Worm (Caenorhabditis elegans): ENCODE measurements around the gene sri-66.

The sri-66 gene

ce11 chrV:17075900-17076299 is 15.8 kb downstream of the sri-66 start, which contains the start of gene str-125:
TSS of gene str-125 (minus strand) at chrV:17076000.
- no peak for TF ChIP-seq tab-1 (GFP tag; IDR thresholded peaks at IDR 0.05)
- TF ChIP-seq klf-2 (GFP tag; conservative IDR thresholded peaks at IDR 0.05) = no peak
- TF ChIP-seq ztf-29 (GFP tag; IDR thresholded peaks at IDR 0.05) = no peak
- TF ChIP-seq ref-1 (GFP tag; conservative IDR thresholded peaks at IDR 0.05) = no peak
- no peak for TF ChIP-seq cog-1 (tag; optimal IDR thresholded peaks at IDR 0.05)
- TF ChIP-seq flt-1 (GFP tag; IDR thresholded peaks at IDR 0.05) = no peak
- no peak for TF ChIP-seq T22C8.4 (GFP tag; IDR thresholded peaks at IDR 0.05)
- no peak for TF ChIP-seq ztf-23 (GFP tag; IDR thresholded peaks at IDR 0.05)
- TF ChIP-seq med-1 (GFP tag; optimal IDR thresholded peaks at IDR 0.05; ENCODE audit: insufficient read depth) = no peak

- TF ChIP-seq ref-1 (GFP tag; conservative IDR thresholded peaks at IDR 0.05) (no peak), tab-1 (GFP tag; IDR thresholded peaks at IDR 0.05) (no peak)
These were observed 17.8 kb downstream of the sri-66 start, which contains the start of gene T05E12.3 for ce11 chrV:17077889-17078288. TSS of gene T05E12.3 (minus strand) at chrV:17077989.

- TF ChIP-seq flt-1 (GFP tag; IDR thresholded peaks at IDR 0.05) (no peak), klf-2 (GFP tag; conservative IDR thresholded peaks at IDR 0.05) (no peak), ref-1 (GFP tag; conservative IDR thresholded peaks at IDR 0.05) (no peak), cog-1 (tag; optimal IDR thresholded peaks at IDR 0.05) (no peak), ztf-23 (GFP tag; IDR thresholded peaks at IDR 0.05) (no peak), med-1 (GFP tag; optimal IDR thresholded peaks at IDR 0.05; ENCODE audit: insufficient read depth) (no peak), T22C8.4 (GFP tag; IDR thresholded peaks at IDR 0.05) (no peak)
These were observed 19.7 kb downstream of the sri-66 start, which contains the start of gene srw-20 for ce11 chrV:17079795-17080194. TSS of gene srw-20 (minus strand) at chrV:17079895.

- TF ChIP-seq klf-2 (GFP tag; conservative IDR thresholded peaks at IDR 0.05) = no peak
- TF ChIP-seq tab-1 (GFP tag; IDR thresholded peaks at IDR 0.05) = no peak
- no peak for TF ChIP-seq flt-1 (GFP tag; IDR thresholded peaks at IDR 0.05)
- no peak for TF ChIP-seq cog-1 (tag; optimal IDR thresholded peaks at IDR 0.05)
- TF ChIP-seq ref-1 (GFP tag; conservative IDR thresholded peaks at IDR 0.05) = no peak
- no peak for TF ChIP-seq ztf-23 (GFP tag; IDR thresholded peaks at IDR 0.05)
- no peak for TF ChIP-seq med-1 (GFP tag; optimal IDR thresholded peaks at IDR 0.05; ENCODE audit: insufficient read depth)
- TF ChIP-seq ztf-29 (GFP tag; IDR thresholded peaks at IDR 0.05) = no peak
- TF ChIP-seq T22C8.4 (GFP tag; IDR thresholded peaks at IDR 0.05) = no peak
These were observed 22.6 kb downstream of the sri-66 start, which contains the start of gene T05E12.9 for ce11 chrV:17082718-17083117. TSS of gene T05E12.9 (minus strand) at chrV:17082818.

ce11 chrV:17089342-17089741 is 29.3 kb downstream of the sri-66 start, which contains the start of gene T05E12.6:
TSS of gene T05E12.6 (minus strand) at chrV:17089442.
- TF ChIP-seq klf-2 (GFP tag; conservative IDR thresholded peaks at IDR 0.05) (no peak), ref-1 (GFP tag; conservative IDR thresholded peaks at IDR 0.05) (no peak), ztf-23 (GFP tag; IDR thresholded peaks at IDR 0.05) (no peak), ztf-29 (GFP tag; IDR thresholded peaks at IDR 0.05) (no peak), med-1 (GFP tag; optimal IDR thresholded peaks at IDR 0.05; ENCODE audit: insufficient read depth) (no peak), cog-1 (tag; optimal IDR thresholded peaks at IDR 0.05) (no peak), T22C8.4 (GFP tag; IDR thresholded peaks at IDR 0.05) (no peak), flt-1 (GFP tag; IDR thresholded peaks at IDR 0.05) (no peak), tab-1 (GFP tag; IDR thresholded peaks at IDR 0.05) (no peak)

ce11 chrV:17089931-17090429 is 29.9 kb downstream of the sri-66 start, which contains the start of gene srh-237:
TSS of gene srh-237 (plus strand) at chrV:17090379.
- TF ChIP-seq ref-1 (GFP tag; conservative IDR thresholded peaks at IDR 0.05) (no peak), ztf-23 (GFP tag; IDR thresholded peaks at IDR 0.05) (no peak)

- TF ChIP-seq med-1 (GFP tag; optimal IDR thresholded peaks at IDR 0.05; ENCODE audit: insufficient read depth) (no peak), klf-2 (GFP tag; conservative IDR thresholded peaks at IDR 0.05) (no peak), T22C8.4 (GFP tag; IDR thresholded peaks at IDR 0.05) (no peak), flt-1 (GFP tag; IDR thresholded peaks at IDR 0.05) (no peak), tab-1 (GFP tag; IDR thresholded peaks at IDR 0.05) (no peak), ztf-29 (GFP tag; IDR thresholded peaks at IDR 0.05) (no peak), ref-1 (GFP tag; conservative IDR thresholded peaks at IDR 0.05) (no peak)
These were observed 32.2 kb downstream of the sri-66 start, which contains the start of gene ZK218.1 for ce11 chrV:17092262-17092661. TSS of gene ZK218.1 (plus strand) at chrV:17092562.

ce11 chrV:17094568-17094967 is 34.5 kb downstream of the sri-66 start:
- TF ChIP-seq ref-1 (GFP tag; conservative IDR thresholded peaks at IDR 0.05) = no peak
- TF ChIP-seq T22C8.4 (GFP tag; IDR thresholded peaks at IDR 0.05) = no peak
- no peak for TF ChIP-seq tab-1 (GFP tag; IDR thresholded peaks at IDR 0.05)
- TF ChIP-seq klf-2 (GFP tag; conservative IDR thresholded peaks at IDR 0.05) = no peak
- no peak for TF ChIP-seq ztf-23 (GFP tag; IDR thresholded peaks at IDR 0.05)
- TF ChIP-seq ztf-29 (GFP tag; IDR thresholded peaks at IDR 0.05) = no peak
- TF ChIP-seq flt-1 (GFP tag; IDR thresholded peaks at IDR 0.05) = no peak
- TF ChIP-seq med-1 (GFP tag; optimal IDR thresholded peaks at IDR 0.05; ENCODE audit: insufficient read depth) = no peak
- no peak for TF ChIP-seq cog-1 (tag; optimal IDR thresholded peaks at IDR 0.05)

ce11 chrV:17098669-17099068 is 38.6 kb downstream of the sri-66 start, which contains the start of the genes ZK218.3 and ZK218.4:
TSS of gene ZK218.3 (minus strand) at chrV:17098769.
TSS of gene ZK218.4 (plus strand) at chrV:17098854.
- TF ChIP-seq cog-1 (tag; optimal IDR thresholded peaks at IDR 0.05) = no peak
- TF ChIP-seq ztf-23 (GFP tag; IDR thresholded peaks at IDR 0.05) = no peak
- no peak for TF ChIP-seq tab-1 (GFP tag; IDR thresholded peaks at IDR 0.05)
- no peak for TF ChIP-seq flt-1 (GFP tag; IDR thresholded peaks at IDR 0.05)
- TF ChIP-seq ztf-29 (GFP tag; IDR thresholded peaks at IDR 0.05) = no peak
- no peak for TF ChIP-seq klf-2 (GFP tag; conservative IDR thresholded peaks at IDR 0.05)
- TF ChIP-seq med-1 (GFP tag; optimal IDR thresholded peaks at IDR 0.05; ENCODE audit: insufficient read depth) = no peak
- no peak for TF ChIP-seq T22C8.4 (GFP tag; IDR thresholded peaks at IDR 0.05)
- TF ChIP-seq ref-1 (GFP tag; conservative IDR thresholded peaks at IDR 0.05) = no peak

ce11 chrV:17100829-17101228 is 40.7 kb downstream of the sri-66 start, which contains the start of gene ZK218.5:
TSS of gene ZK218.5 (plus strand) at chrV:17101129.
- TF ChIP-seq tab-1 (GFP tag; IDR thresholded peaks at IDR 0.05) (no peak), klf-2 (GFP tag; conservative IDR thresholded peaks at IDR 0.05) (no peak), flt-1 (GFP tag; IDR thresholded peaks at IDR 0.05) (no peak), ztf-29 (GFP tag; IDR thresholded peaks at IDR 0.05) (no peak), ztf-23 (GFP tag; IDR thresholded peaks at IDR 0.05) (no peak), T22C8.4 (GFP tag; IDR thresholded peaks at IDR 0.05) (no peak), cog-1 (tag; optimal IDR thresholded peaks at IDR 0.05) (no peak), ref-1 (GFP tag; conservative IDR thresholded peaks at IDR 0.05) (no peak), med-1 (GFP tag; optimal IDR thresholded peaks at IDR 0.05; ENCODE audit: insufficient read depth) (no peak)

Data from whole organism, midembryonic.